Worm (Caenorhabditis elegans): ENCODE measurements around the gene pbs-6.

The pbs-6 gene

DNA sequence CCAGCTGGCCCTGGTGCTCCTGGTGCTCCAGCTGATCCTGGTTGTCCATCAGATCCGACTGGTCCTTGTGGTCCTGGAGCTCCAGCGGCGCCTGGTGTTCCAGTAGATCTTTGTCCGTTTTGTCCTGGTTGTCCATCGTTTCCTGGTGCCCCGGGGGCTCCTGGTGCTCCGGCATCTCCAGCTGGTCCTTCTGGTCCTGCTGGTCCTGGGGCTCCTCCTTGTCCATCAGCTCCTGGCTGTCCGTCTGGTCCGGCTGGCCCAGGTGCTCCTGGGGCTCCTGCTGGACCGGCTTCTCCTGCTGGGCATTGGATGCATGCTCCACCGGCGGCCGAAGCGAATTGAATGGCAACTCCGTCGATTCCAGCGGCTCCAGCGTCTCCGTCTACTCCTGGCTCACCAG is 18.7 kb upstream of the pbs-6 start:
- no peak for TF ChIP-seq unc-62 (GFP tag; optimal IDR thresholded peaks at IDR 0.05)

DNA sequence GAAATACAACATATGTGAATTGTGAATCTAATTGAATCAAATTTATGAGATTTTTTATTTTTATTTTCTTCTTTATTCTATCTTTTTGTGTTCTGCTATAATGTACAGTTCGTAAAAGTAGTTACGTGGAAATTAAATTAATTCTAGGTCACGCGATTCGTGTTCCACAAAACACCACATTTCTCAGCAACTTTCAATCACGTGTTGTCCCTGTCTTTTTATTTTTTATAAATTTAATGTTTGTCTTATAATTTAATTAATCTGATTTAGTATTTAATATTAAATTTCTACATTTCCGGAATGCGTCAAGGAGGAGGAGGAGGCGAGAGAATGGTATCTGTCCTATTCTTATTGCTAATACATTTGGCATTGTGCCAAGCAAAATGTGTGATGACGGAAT is 14.2 kb upstream of the pbs-6 start, which contains the start of gene ncr-2:
Gene ncr-2, plus strand, starts transcription at position 301 of the 400 bp plus-strand sequence.
- TF ChIP-seq unc-62 (GFP tag; optimal IDR thresholded peaks at IDR 0.05), result no peak

DNA sequence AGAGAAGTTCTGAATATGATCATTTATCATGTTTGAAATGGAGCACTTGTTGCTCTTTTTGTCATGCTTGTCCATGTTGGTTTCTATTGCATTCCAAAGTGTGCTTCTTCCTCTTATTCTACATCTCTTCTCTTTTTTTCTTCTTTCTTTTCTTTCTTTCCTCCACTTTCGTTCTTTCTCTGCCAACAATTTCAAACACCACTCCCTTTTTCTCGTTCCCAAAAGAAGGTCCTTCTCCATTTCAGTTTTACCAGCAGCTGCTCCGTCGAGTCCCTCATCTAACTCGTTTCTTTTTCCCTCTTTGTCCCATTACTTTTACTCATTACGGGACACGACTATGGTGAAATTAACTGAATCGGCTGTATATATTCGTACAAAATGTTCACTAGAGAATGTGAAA is 11.0 kb upstream of the pbs-6 start, which contains the start of gene F09G8.5:
Gene F09G8.5, plus strand, starts transcription at position 38 of the 400 bp plus-strand sequence.
- TF ChIP-seq unc-62 (GFP tag; optimal IDR thresholded peaks at IDR 0.05), result no peak

DNA sequence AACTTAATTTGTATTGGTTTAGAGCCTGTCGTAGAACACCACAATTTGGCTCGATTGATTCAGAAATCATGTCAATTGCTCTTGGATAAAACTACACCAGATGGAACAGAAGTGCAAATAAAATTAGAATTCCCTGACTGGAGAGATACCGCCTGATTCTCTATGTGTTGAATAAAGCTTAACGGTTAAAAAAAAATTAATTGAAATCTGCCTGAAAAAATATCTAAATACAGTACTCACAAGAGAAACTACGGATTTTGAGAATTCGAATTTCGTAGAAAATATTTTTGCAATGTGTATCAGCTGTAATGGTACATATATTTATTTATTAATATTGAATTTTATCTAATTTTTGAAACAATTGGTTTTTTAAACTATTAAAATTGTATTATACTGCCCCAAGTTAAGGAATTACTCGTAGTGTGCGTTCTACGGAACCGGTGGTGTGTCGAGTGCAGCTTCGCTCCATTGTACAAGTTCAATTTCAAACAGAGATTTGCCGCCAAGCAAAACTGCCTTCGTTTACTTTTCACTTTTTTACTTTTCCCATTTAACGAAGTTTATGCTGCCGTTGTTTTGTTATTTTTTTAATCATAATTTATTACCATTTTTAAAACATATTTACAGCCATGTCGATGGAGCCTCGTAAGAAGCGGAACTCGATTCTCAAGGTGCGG is 6.3 kb upstream of the pbs-6 start, which contains the start of gene knl-1:
Gene knl-1, plus strand, starts transcription at position 626 of the 677 bp plus-strand sequence.
- TF ChIP-seq unc-62 (GFP tag; optimal IDR thresholded peaks at IDR 0.05), result no peak

DNA sequence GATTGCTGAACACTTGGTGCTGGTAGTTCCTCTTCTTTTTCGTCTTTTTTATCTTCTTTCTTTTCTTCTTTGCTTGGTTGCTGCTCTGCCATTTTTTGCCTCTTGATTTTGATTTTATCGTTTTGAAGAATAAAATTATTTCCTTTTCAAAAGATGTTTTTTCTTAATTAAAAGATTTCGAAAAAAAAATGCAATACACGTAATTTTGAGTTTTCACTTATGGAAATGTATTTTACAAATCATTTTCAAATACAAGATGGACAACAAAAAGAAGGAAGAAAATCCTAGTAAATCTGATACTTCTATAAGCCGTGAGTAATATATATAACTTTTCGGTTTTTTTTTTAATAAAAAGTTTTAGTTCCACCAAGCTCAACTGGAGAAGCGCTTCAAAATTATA is 5.5 kb upstream of the pbs-6 start, which contains the start of the genes C02F5.10 and C02F5.2:
Gene C02F5.10, minus strand, starts transcription at position 101 of the 400 bp plus-strand sequence.
Gene C02F5.2, plus strand, starts transcription at position 239 of the 400 bp plus-strand sequence.
- no peak for TF ChIP-seq unc-62 (GFP tag; optimal IDR thresholded peaks at IDR 0.05)

DNA sequence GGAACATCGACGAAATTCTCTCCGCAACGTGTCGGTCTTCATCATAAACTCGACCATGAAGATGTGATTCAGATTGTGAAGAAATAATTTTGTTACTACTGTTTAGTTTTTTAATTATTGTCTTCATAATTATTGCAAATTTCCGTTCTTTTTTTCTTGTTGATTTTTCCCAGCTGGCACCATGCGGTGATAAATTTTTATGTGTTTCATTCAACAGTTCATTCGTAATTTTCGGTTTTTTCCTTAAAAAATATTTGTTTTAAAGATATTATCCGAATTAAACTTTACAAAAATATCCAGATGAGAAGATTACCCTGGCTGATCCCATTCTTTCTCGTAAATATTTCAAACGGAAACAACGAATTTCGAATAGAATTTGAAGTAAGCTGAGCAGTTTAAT is 3.2 kb upstream of the pbs-6 start, which contains the start of gene C02F5.13:
Gene C02F5.13, plus strand, starts transcription at position 301 of the 400 bp plus-strand sequence.
- TF ChIP-seq unc-62 (GFP tag; optimal IDR thresholded peaks at IDR 0.05), result no peak

DNA sequence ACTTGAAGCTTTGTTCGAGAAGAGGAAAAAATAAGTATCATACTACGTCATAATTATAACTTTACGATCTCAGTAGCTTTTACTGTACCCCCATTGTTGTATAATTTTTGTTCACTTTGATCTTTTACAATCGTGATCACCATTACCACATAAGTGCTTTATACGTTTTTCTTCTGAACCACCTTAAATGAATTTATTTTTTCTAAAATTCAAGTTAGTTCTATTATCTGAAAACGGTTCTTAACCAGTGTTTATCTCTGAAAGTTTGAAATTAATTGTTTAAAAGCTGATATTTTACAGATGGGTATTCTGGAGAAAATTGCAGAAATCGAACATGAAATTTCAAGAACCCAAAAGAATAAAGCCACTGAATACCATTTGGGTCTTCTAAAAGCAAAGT is 1.7 kb upstream of the pbs-6 start, which contains the start of gene C02F5.3:
Gene C02F5.3, plus strand, starts transcription at position 301 of the 400 bp plus-strand sequence.
- TF ChIP-seq unc-62 (GFP tag; optimal IDR thresholded peaks at IDR 0.05), result no peak

DNA sequence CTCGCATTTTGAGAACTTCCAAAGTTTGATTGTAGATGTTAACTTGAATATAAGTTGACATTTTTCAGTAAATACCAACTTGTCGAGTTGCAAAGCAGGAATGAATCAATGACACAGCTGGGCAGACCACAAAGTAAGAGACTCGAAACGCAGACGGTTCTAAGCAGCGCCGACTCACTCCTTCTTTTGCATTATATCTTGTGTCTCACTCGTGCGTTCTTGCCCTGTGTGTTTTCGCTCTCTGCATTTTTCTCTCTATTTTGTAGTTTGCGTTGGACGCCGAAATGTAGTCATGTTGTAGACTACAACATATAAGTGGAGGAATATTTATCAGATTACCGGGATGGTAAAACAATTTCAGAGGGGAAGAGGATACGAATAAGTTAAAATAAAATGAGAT is 1.1 kb downstream of the pbs-6 start, which contains the start of gene C02F5.12:
Gene C02F5.12, minus strand, starts transcription at position 221 of the 400 bp plus-strand sequence.
- no peak for TF ChIP-seq unc-62 (GFP tag; optimal IDR thresholded peaks at IDR 0.05)

DNA sequence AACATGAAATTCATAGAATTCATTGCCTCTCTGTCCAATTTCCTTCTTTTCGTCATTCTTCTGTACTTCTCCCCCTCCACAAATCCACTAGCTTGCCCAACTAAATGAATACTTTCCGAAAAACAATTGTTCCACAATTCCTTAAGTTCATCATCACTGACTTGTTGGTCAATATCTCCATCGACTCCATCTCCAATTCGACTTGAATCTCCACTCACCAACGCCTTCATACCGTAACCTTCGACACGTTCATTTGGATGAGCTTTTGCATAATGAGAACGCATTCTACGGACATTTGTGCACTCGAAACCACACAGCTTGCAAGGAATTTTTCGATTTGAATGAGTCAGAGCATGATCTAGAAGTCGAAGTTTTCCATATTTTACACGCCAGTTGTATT is 2.9 kb downstream of the pbs-6 start:
- no peak for TF ChIP-seq unc-62 (GFP tag; optimal IDR thresholded peaks at IDR 0.05)

DNA sequence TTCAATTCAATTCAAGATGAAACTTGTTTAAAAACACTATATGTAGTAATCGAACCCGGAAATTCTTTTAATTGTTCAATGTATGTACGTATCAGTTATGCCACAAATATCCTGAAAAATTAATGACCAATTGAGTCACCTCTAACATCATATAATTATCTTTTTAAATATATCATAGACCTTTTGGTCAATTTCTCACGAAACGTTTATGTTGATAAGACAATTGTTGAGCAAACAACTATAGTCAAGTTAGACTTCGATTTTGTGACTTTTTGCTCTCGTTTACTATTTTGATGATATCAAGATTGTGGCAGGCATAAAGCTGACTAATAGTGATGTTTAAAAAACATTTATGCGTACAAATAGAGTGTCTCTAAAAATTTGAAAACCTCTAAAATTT is 3.6 kb downstream of the pbs-6 start:
- TF ChIP-seq unc-62 (GFP tag; optimal IDR thresholded peaks at IDR 0.05), result no peak

DNA sequence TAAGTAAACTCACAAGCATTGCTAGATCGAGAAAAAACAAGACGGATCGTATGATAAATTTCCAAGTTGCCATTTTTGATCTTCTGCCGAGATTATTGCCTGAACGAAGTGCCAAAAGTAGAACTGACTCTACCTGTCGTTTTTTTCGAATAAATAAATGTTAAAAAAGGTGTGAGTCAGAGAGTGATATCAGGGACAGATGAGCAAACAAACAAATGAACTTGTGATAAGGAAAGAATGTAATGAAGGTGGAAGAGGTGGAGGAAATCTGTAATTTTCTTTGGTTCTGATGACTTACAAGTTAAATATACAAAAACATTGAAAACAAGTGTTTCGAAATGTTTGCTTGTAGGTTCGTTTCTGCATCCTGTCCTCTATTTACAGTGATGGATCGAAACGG is 4.6 kb downstream of the pbs-6 start, which contains the start of gene tsp-1:
Gene tsp-1, minus strand, starts transcription at position 99 of the 400 bp plus-strand sequence.
- TF ChIP-seq unc-62 (GFP tag; optimal IDR thresholded peaks at IDR 0.05), result no peak

DNA sequence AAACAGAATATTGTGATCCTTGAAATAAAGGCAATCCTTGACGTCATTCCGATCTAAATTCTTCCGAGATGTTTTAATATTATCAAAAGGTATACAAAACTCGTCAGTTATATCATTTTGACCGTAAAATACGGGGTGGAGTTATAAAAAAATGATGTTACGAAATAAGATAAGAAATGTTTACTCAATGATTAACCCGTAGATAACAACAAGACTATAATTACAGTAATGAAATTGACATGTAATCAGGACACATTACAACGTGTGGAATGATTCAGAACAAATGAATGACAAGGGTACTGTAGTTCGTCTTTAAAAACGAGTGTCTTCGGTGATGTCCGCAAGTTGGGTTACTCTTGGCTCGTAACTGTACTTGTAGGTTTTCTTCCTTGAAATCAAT is 6.1 kb downstream of the pbs-6 start, which contains the start of gene tsp-2:
Gene tsp-2, minus strand, starts transcription at position 109 of the 400 bp plus-strand sequence.
- no peak for TF ChIP-seq unc-62 (GFP tag; optimal IDR thresholded peaks at IDR 0.05)

DNA sequence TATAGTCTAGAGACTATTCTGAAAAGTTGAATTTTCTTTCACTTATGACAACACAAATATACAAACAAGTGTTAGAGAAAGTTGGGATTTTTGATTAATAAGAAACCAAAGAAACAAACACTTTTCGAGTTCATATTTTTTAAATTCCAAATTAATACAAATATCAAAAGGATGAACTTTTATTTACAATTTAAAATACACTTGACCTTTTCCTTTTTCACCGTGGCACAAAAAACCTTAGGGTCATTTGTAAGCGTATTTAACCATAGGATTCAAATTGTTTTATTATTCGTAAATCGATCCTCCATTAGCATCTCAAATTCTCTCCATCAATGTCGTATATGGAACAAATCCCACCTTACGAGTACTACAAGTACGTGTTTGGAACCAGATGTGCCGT is 8.0 kb downstream of the pbs-6 start, which contains the start of gene C02F5.5:
Gene C02F5.5, plus strand, starts transcription at position 301 of the 400 bp plus-strand sequence.
- no peak for TF ChIP-seq unc-62 (GFP tag; optimal IDR thresholded peaks at IDR 0.05)

DNA sequence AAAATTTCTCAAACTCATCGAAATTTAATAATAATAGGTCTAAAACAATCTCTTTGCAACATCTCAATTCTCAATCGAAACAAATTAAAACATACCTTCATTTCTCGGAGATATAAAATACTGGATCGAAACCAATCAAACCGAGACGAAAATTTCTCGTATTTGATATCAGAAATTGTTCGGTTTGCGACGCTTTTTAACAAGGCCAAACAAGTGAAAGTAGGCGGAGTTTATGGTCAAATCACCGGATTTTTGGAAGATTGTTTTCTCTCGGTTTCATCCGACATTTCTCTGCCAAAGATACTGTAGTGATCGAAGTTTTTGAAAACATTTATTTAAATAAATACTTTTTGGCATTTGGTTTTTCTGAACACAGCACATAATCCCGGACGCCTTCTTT is 8.5 kb downstream of the pbs-6 start, which contains the start of gene C02F5.14:
Gene C02F5.14, minus strand, starts transcription at position 157 of the 400 bp plus-strand sequence.
- no peak for TF ChIP-seq unc-62 (GFP tag; optimal IDR thresholded peaks at IDR 0.05)

DNA sequence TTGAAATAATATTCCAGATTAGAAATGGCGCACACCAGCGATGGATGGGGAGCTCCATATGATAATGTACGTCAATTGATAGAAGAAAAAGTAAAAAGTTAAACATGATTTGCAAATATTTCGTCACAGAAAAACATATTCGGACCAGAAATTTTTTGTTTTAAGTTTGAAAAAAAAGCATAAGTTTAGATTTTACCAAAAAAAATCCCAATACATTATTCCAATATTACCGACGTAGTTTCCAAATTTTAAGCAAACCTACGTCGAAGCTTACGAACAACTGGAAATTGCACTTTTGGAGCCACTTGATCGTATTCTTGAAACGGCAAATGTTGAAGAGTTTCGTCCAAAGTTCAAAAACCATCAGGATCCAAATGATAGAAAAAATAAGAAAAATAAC is 11.3 kb downstream of the pbs-6 start, which contains the start of gene henn-1:
Gene henn-1, plus strand, starts transcription at position 18 of the 400 bp plus-strand sequence.
- no peak for TF ChIP-seq unc-62 (GFP tag; optimal IDR thresholded peaks at IDR 0.05)

DNA sequence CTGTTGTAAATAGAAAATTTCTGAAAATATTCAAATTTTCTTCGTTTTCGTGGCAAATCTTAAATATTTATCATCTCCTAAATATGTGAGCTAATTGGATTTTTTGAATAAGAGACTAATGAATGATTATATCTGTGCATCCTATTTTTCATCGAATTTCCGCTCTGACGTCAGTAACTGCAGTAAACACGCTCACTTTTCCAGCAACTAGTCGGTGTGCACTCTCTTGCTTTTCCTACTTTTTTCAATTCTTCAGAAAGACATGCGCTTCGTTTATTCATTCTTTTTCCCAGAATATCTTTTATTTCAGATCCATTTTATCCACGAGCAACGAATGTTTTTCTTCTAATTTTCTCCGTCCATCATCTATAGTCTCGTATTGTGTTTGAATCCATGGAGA is 14.4 kb downstream of the pbs-6 start:
- TF ChIP-seq unc-62 (GFP tag; optimal IDR thresholded peaks at IDR 0.05), result no peak

DNA sequence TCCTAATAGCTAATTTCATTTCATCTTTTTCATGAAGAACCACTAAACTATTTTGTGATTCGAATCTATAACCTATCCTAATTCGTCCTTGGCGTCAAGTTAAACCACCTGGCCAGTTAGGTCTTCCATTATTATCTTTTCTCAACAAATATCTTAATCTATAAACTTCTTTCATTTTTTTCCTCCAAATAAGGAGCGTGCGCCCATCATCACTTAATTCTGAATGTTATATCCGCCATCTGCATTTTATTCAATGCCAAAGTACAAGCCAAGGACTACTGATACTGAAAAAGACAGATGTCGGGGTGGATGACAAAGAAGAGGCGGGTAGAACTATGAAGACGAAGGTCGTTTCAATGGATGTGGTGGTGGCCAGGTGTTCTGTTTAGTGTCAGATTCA is 15.0 kb downstream of the pbs-6 start:
- no peak for TF ChIP-seq unc-62 (GFP tag; optimal IDR thresholded peaks at IDR 0.05)
